Fruit fly (Drosophila melanogaster) whole organism, adult: ENCODE measurements around the gene CG12253.

ENCODE experiments used
- CG11617 ChIP-seq: fragments of 200-800 bp; sonication (Bioruptor generic); optimal IDR thresholded peaks from 2 replicates; lab custom pipeline; 2017; ENCODE audit warnings: mild to moderate bottlenecking, missing biosample characterization, missing genetic modification reagents, missing genetic modification characterization
- CG12768 ChIP-seq: fragments of 200-800 bp; sonication (Bioruptor generic); optimal IDR thresholded peaks from 2 replicates; lab custom pipeline; 2017; ENCODE audit warnings: missing biosample characterization, missing genetic modification characterization, mild to moderate bottlenecking, moderate library complexity, missing genetic modification reagents
- CG14711 ChIP-seq: fragments of 200-800 bp; sonication (Bioruptor generic); optimal IDR thresholded peaks from 2 replicates; lab custom pipeline; 2018; ENCODE audit warnings: missing biosample characterization, mild to moderate bottlenecking, missing genetic modification characterization, moderate library complexity
- CG1620 ChIP-seq: fragments of 200-800 bp; sonication (Bioruptor generic); optimal IDR thresholded peaks from 2 replicates; lab custom pipeline; 2016; ENCODE audit warnings: missing biosample characterization, missing genetic modification characterization
- CG33017 ChIP-seq: fragments of 200-800 bp; sonication (Bioruptor generic); optimal IDR thresholded peaks from 2 replicates; lab custom pipeline; 2018; ENCODE audit warnings: missing biosample characterization, mild to moderate bottlenecking, missing genetic modification characterization, moderate library complexity
- CG5204 ChIP-seq: fragments of 200-800 bp; sonication (Bioruptor generic); optimal IDR thresholded peaks from 2 replicates; lab custom pipeline; 2016; ENCODE audit warnings: missing biosample characterization, missing genetic modification characterization
- CG7045 ChIP-seq: fragments of 200-800 bp; sonication (Bioruptor generic); optimal IDR thresholded peaks from 2 replicates; lab custom pipeline; 2017; ENCODE audit warnings: missing biosample characterization, mild to moderate bottlenecking, missing genetic modification characterization
- CG7101 ChIP-seq: fragments of 200-800 bp; sonication (Bioruptor generic); optimal IDR thresholded peaks from 2 replicates; lab custom pipeline; 2018; ENCODE audit warnings: missing biosample characterization, mild to moderate bottlenecking, missing genetic modification characterization, moderate library complexity
- Crg-1 ChIP-seq: fragments of 200-800 bp; sonication (Bioruptor generic); optimal IDR thresholded peaks from 2 replicates; lab custom pipeline; 2016; ENCODE audit warnings: missing biosample characterization, missing genetic modification characterization
- cnc ChIP-seq, 2 experiments: fragments of >200 bp; optimal IDR thresholded peaks; 2 replicates each; lab custom pipeline; 2017
- kay ChIP-seq: fragments of 200-800 bp; sonication (Bioruptor generic); peaks from one replicate; lab custom pipeline; 2016; ENCODE audit warnings: missing biosample characterization, missing genetic modification characterization, borderline replicate concordance
- ovo ChIP-seq: fragments of 200-800 bp; sonication (Bioruptor generic); optimal IDR thresholded peaks from 2 replicates; lab custom pipeline; 2016; ENCODE audit warnings: missing biosample characterization, missing genetic modification characterization
- tj ChIP-seq: fragments of 200-800 bp; sonication (Bioruptor generic); optimal IDR thresholded peaks from 3 replicates; lab custom pipeline; 2017; ENCODE audit warnings: missing biosample characterization, mild to moderate bottlenecking, missing genetic modification characterization, moderate library complexity
- toe ChIP-seq: fragments of 200-800 bp; sonication (Bioruptor generic); optimal IDR thresholded peaks from 2 replicates; lab custom pipeline; 2016; ENCODE audit warnings: missing biosample characterization, missing genetic modification characterization

DNA sequence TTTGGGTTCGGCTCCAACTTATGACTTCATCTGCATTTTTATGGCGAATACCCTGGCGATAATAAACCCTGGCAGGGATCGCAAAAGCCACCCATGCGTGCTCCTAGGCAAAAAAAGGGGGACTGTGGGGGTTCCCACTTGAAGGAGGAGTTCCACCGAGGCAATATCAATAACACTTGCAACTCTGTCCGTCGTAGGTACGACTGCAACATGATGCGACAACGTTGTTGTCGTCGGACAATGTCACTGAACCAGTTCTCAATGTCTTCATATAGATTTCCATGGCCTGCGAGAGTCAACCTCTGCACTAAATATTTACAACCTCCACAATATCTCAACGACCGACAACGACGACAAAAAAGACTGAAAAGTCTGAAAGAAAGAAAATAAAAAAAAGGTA, 39.6 kb downstream of the CG12253 start:
- no peak for TF ChIP-seq CG12768 (GFP tag; lab: Kevin White, UChicago)
- no peak for TF ChIP-seq CG14711 (tag; lab: Kevin White, UChicago)
- TF ChIP-seq CG33017 (tag; lab: Kevin White, UChicago): no peak
- TF ChIP-seq Crg-1 (GFP tag; lab: Kevin White, UChicago): no peak
- TF ChIP-seq cnc (optimal IDR thresholded peaks at IDR 0.05; lab: Kevin White, UChicago): no peak
- TF ChIP-seq CG5204 (GFP tag; lab: Kevin White, UChicago): no peak
- no peak for TF ChIP-seq CG7101 (tag; lab: Kevin White, UChicago)
- no peak for TF ChIP-seq kay
- no peak for TF ChIP-seq CG1620 (GFP tag; lab: Kevin White, UChicago)
- TF ChIP-seq toe: no peak
- TF ChIP-seq tj (GFP tag; lab: Kevin White, UChicago): no peak
- TF ChIP-seq ovo (GFP tag; lab: Kevin White, UChicago): no peak
- no peak for TF ChIP-seq CG7045 (GFP tag; lab: Kevin White, UChicago)
- TF ChIP-seq CG11617 (GFP tag; lab: Kevin White, UChicago): no peak
